Fruit fly (Drosophila melanogaster) whole organism, embryonic: ENCODE data around the gene Grik.
A peak's percentile ranks its signal among the peaks of the same experiment; 100 is the strongest.

Experiments
- Ada2b ChIP-seq: fragments of 200-800 bp; sonication (Bioruptor generic); IDR thresholded peaks from 2 replicates; pipeline ENCODE4 v1.3.6; 2022; ENCODE audit warnings: missing biosample characterization, missing genetic modification characterization
- BEAF-32 ChIP-seq: fragments of 200-800 bp; sonication (Bioruptor generic); optimal IDR thresholded peaks from 3 replicates; lab custom pipeline; 2017; ENCODE audit warnings: missing biosample characterization, missing genetic modification characterization, mild to moderate bottlenecking, moderate library complexity, missing genetic modification reagents
- BtbVII ChIP-seq: fragments of 200-800 bp; sonication (Bioruptor generic); optimal IDR thresholded peaks from 3 replicates; lab custom pipeline; 2017; ENCODE audit warnings: missing biosample characterization, mild to moderate bottlenecking, missing genetic modification characterization
- CG10431 ChIP-seq: fragments of 200-800 bp; sonication (Bioruptor generic); optimal IDR thresholded peaks from 3 replicates; lab custom pipeline; 2018; ENCODE audit warnings: missing biosample characterization, mild to moderate bottlenecking, missing genetic modification characterization
- CG11696 ChIP-seq: fragments of 200-800 bp; sonication (Bioruptor generic); IDR thresholded peaks from 2 replicates; pipeline ENCODE4 v1.3.6; 2022; ENCODE audit warnings: missing biosample characterization, missing genetic modification characterization
- CG13296 ChIP-seq: fragments of 200-800 bp; sonication (Bioruptor generic); optimal IDR thresholded peaks from 3 replicates; lab custom pipeline; 2018; ENCODE audit warnings: missing biosample characterization, mild to moderate bottlenecking, missing genetic modification characterization
- CG13775 ChIP-seq: fragments of 200-800 bp; sonication (Bioruptor generic); optimal IDR thresholded peaks from 3 replicates; lab custom pipeline; 2017; ENCODE audit warnings: missing biosample characterization, mild to moderate bottlenecking, missing genetic modification characterization
- CG14014 ChIP-seq: fragments of 200-800 bp; sonication (Bioruptor generic); IDR thresholded peaks from 2 replicates; pipeline ENCODE4 v1.3.6; 2022; ENCODE audit warnings: missing biosample characterization, missing genetic modification characterization
- CG15011 ChIP-seq: fragments of 200-800 bp; sonication (Bioruptor generic); optimal IDR thresholded peaks from 3 replicates; lab custom pipeline; 2018; ENCODE audit warnings: missing biosample characterization, mild to moderate bottlenecking, missing genetic modification characterization
- CG17612 ChIP-seq: fragments of 200-800 bp; sonication (Bioruptor generic); IDR thresholded peaks from 2 replicates; pipeline ENCODE4 v1.3.6; 2022; ENCODE audit warnings: missing biosample characterization, missing genetic modification characterization
- CG31388 ChIP-seq: fragments of 200-800 bp; sonication (Bioruptor generic); optimal IDR thresholded peaks from 2 replicates; lab custom pipeline; 2016; ENCODE audit warnings: missing biosample characterization, missing genetic modification characterization
- CG3163 ChIP-seq: fragments of 200-800 bp; sonication (Bioruptor generic); optimal IDR thresholded peaks from 3 replicates; lab custom pipeline; 2016; ENCODE audit warnings: missing biosample characterization, missing genetic modification characterization
- CG3281 ChIP-seq: fragments of 200-800 bp; sonication (Bioruptor generic); optimal IDR thresholded peaks from 3 replicates; lab custom pipeline; 2017; ENCODE audit warnings: missing biosample characterization, mild to moderate bottlenecking, missing genetic modification characterization
- CG3838 ChIP-seq: fragments of 200-800 bp; sonication (Bioruptor generic); optimal IDR thresholded peaks from 3 replicates; lab custom pipeline; 2016; ENCODE audit warnings: missing biosample characterization, missing genetic modification characterization
- CG3995 ChIP-seq: fragments of 200-800 bp; sonication (Bioruptor generic); optimal IDR thresholded peaks from 3 replicates; lab custom pipeline; 2016; ENCODE audit warnings: missing biosample characterization, missing genetic modification characterization
- CG4360 ChIP-seq: fragments of 200-800 bp; sonication (Bioruptor generic); IDR thresholded peaks from 2 replicates; pipeline ENCODE4 v1.3.6; 2022; ENCODE audit warnings: missing biosample characterization, missing genetic modification characterization
- CG8290 ChIP-seq, 3 experiments: fragments of 200-800 bp; sonication (Bioruptor generic); optimal IDR thresholded peaks; 2 replicates each; lab custom pipeline; 2016 to 2019; ENCODE audit warnings: missing biosample characterization in 3 of 3, missing genetic modification characterization in 3 of 3, mild to moderate bottlenecking in 2 of 3, moderate library complexity in 1 of 3
- CG8388 ChIP-seq: fragments of 200-800 bp; sonication (Bioruptor generic); optimal IDR thresholded peaks from 2 replicates; lab custom pipeline; 2019; ENCODE audit warnings: missing biosample characterization, mild to moderate bottlenecking, missing genetic modification characterization, moderate library complexity
- CG8944 ChIP-seq: fragments of 200-800 bp; sonication (Bioruptor generic); optimal IDR thresholded peaks from 3 replicates; lab custom pipeline; 2016; ENCODE audit warnings: missing biosample characterization, missing genetic modification characterization
- CG9609 ChIP-seq: fragments of 200-800 bp; sonication (Bioruptor generic); optimal IDR thresholded peaks from 3 replicates; lab custom pipeline; 2016; ENCODE audit warnings: missing biosample characterization, missing genetic modification characterization
- Dbx ChIP-seq: fragments of 200-800 bp; sonication (Bioruptor generic); IDR thresholded peaks from 3 replicates; pipeline ENCODE4 v1.3.6; 2022; ENCODE audit warnings: missing biosample characterization, missing genetic modification characterization
- Deaf1 ChIP-seq: fragments of 200-800 bp; optimal IDR thresholded peaks from 3 replicates; lab custom pipeline; 2019; ENCODE audit warnings: missing biosample characterization, mild to moderate bottlenecking, missing genetic modification characterization, moderate library complexity
- Fer3 ChIP-seq: fragments of 200-800 bp; sonication (Bioruptor generic); optimal IDR thresholded peaks from 2 replicates; lab custom pipeline; 2018; ENCODE audit warnings: missing biosample characterization, mild to moderate bottlenecking, missing genetic modification characterization, moderate library complexity
- Hr39 ChIP-seq: fragments of >200 bp; optimal IDR thresholded peaks from 2 replicates; lab custom pipeline; 2017
- Max ChIP-seq: fragments of 200-800 bp; sonication (Bioruptor generic); optimal IDR thresholded peaks from 2 replicates; lab custom pipeline; 2016; ENCODE audit warnings: missing biosample characterization, mild to moderate bottlenecking, missing genetic modification characterization
- Nf-YA ChIP-seq: fragments of 200-800 bp; sonication (Bioruptor generic); IDR thresholded peaks from 2 replicates; pipeline ENCODE4 v1.3.6; 2022; ENCODE audit warnings: missing biosample characterization, missing genetic modification characterization
- Nf-YC ChIP-seq: fragments of 200-800 bp; optimal IDR thresholded peaks from 3 replicates; lab custom pipeline; 2019; ENCODE audit warnings: missing biosample characterization, mild to moderate bottlenecking, missing genetic modification characterization, moderate library complexity
- Poxn ChIP-seq: fragments of 200-800 bp; sonication (Bioruptor generic); IDR thresholded peaks from 2 replicates; pipeline ENCODE4 v1.3.6; 2022; ENCODE audit warnings: missing biosample characterization, missing genetic modification characterization
- Ravus ChIP-seq: fragments of 200-800 bp; sonication (Bioruptor generic); IDR thresholded peaks from 2 replicates; pipeline ENCODE4 v1.3.6; 2022; ENCODE audit warnings: missing biosample characterization, missing genetic modification characterization
- Rx ChIP-seq: fragments of 200-800 bp; sonication (Bioruptor generic); IDR thresholded peaks from 2 replicates; pipeline ENCODE4 v1.3.6; 2022; ENCODE audit warnings: missing biosample characterization, missing genetic modification characterization
- Sox100B ChIP-seq: fragments of 200-800 bp; sonication (Bioruptor generic); optimal IDR thresholded peaks from 3 replicates; lab custom pipeline; 2018; ENCODE audit warnings: missing biosample characterization, mild to moderate bottlenecking, missing genetic modification characterization
- Vsx1 ChIP-seq: fragments of 200-800 bp; sonication (Bioruptor generic); optimal IDR thresholded peaks from 2 replicates; lab custom pipeline; 2017; ENCODE audit warnings: missing biosample characterization, mild to moderate bottlenecking, missing genetic modification characterization, missing genetic modification reagents
- Xbp1 ChIP-seq: fragments of 200-800 bp; sonication (Bioruptor generic); optimal IDR thresholded peaks from 3 replicates; lab custom pipeline; 2016; ENCODE audit warnings: missing biosample characterization, mild to moderate bottlenecking, missing genetic modification characterization
- bsh ChIP-seq, 2 experiments: fragments of 200-800 bp; sonication (Bioruptor generic); optimal IDR thresholded peaks; 2 replicates each; lab custom pipeline; 2017 to 2018; ENCODE audit warnings: mild to moderate bottlenecking in 2 of 2, missing biosample characterization in 2 of 2, missing genetic modification characterization in 2 of 2, moderate library complexity in 1 of 2
- crp ChIP-seq, 2 experiments: fragments of 200-800 bp; sonication (Bioruptor generic); optimal IDR thresholded peaks; 2 replicates in 1 of 2; 3 replicates in 1 of 2; lab custom pipeline; 2017; ENCODE audit warnings: missing biosample characterization in 2 of 2, missing genetic modification characterization in 2 of 2, mild to moderate bottlenecking in 1 of 2, moderate library complexity in 1 of 2
- da ChIP-seq: fragments of 200-800 bp; sonication (Bioruptor generic); optimal IDR thresholded peaks from 2 replicates; lab custom pipeline; 2016; ENCODE audit warnings: missing biosample characterization, missing genetic modification characterization
- dmrt99B ChIP-seq: fragments of 200-800 bp; sonication (Bioruptor generic); optimal IDR thresholded peaks from 2 replicates; lab custom pipeline; 2018; ENCODE audit warnings: missing biosample characterization, mild to moderate bottlenecking, missing genetic modification characterization, moderate library complexity
- fu2 ChIP-seq: fragments of 200-800 bp; sonication (Bioruptor generic); optimal IDR thresholded peaks from 2 replicates; lab custom pipeline; 2016; ENCODE audit warnings: missing biosample characterization, missing genetic modification characterization
- gce ChIP-seq: fragments of 200-800 bp; sonication (Bioruptor generic); IDR thresholded peaks from 3 replicates; pipeline ENCODE4 v1.3.6; 2022; ENCODE audit warnings: missing biosample characterization, missing genetic modification characterization
- jumu ChIP-seq: fragments of 200-800 bp; sonication (Bioruptor generic); optimal IDR thresholded peaks from 3 replicates; lab custom pipeline; 2016; ENCODE audit warnings: missing biosample characterization, missing genetic modification characterization
- kah ChIP-seq: fragments of 200-800 bp; sonication (Bioruptor generic); optimal IDR thresholded peaks from 2 replicates; lab custom pipeline; 2018; ENCODE audit warnings: missing biosample characterization, mild to moderate bottlenecking, missing genetic modification characterization
- lbe ChIP-seq: fragments of 200-800 bp; sonication (Bioruptor generic); optimal IDR thresholded peaks from 2 replicates; lab custom pipeline; 2016; ENCODE audit warnings: missing biosample characterization, mild to moderate bottlenecking, missing genetic modification characterization
- mld ChIP-seq: fragments of 200-800 bp; sonication (Bioruptor generic); IDR thresholded peaks from 3 replicates; pipeline ENCODE4 v1.3.6; 2022; ENCODE audit warnings: missing biosample characterization, missing genetic modification characterization; ENCODE audit not compliant: partially characterized antibody
- nmo ChIP-seq: fragments of 200-800 bp; sonication (Bioruptor generic); optimal IDR thresholded peaks from 2 replicates; lab custom pipeline; 2018; ENCODE audit warnings: missing biosample characterization, mild to moderate bottlenecking, missing genetic modification characterization, moderate library complexity
- pita ChIP-seq: fragments of 200-800 bp; sonication (Bioruptor generic); optimal IDR thresholded peaks from 2 replicates; lab custom pipeline; 2017; ENCODE audit warnings: missing biosample characterization, mild to moderate bottlenecking, missing genetic modification characterization
- salm ChIP-seq: fragments of 200-800 bp; sonication (Bioruptor generic); optimal IDR thresholded peaks from 2 replicates; lab custom pipeline; 2018; ENCODE audit warnings: missing biosample characterization, mild to moderate bottlenecking, missing genetic modification characterization
- sima ChIP-seq: fragments of 200-800 bp; sonication (Bioruptor generic); optimal IDR thresholded peaks from 2 replicates; lab custom pipeline; 2016; ENCODE audit warnings: missing biosample characterization, missing genetic modification characterization
- sna ChIP-seq: fragments of 200-800 bp; sonication (Bioruptor generic); IDR thresholded peaks from 2 replicates; pipeline ENCODE4 v1.3.6; 2022; ENCODE audit warnings: missing biosample characterization, missing genetic modification characterization; ENCODE audit not compliant: partially characterized antibody
- stwl ChIP-seq: fragments of 200-800 bp; sonication (Bioruptor generic); optimal IDR thresholded peaks from 3 replicates; lab custom pipeline; 2018; ENCODE audit warnings: missing biosample characterization, mild to moderate bottlenecking, missing genetic modification characterization, moderate library complexity
- unc-4 ChIP-seq: fragments of 200-800 bp; sonication (Bioruptor generic); IDR thresholded peaks from 2 replicates; pipeline ENCODE4 v1.3.6; 2022; ENCODE audit warnings: missing biosample characterization, missing genetic modification characterization; ENCODE audit not compliant: partially characterized antibody
- wek ChIP-seq: fragments of 200-800 bp; sonication (Bioruptor generic); optimal IDR thresholded peaks from 3 replicates; lab custom pipeline; 2018; ENCODE audit warnings: missing biosample characterization, mild to moderate bottlenecking, missing genetic modification characterization, moderate library complexity

Gene Grik

DNA sequence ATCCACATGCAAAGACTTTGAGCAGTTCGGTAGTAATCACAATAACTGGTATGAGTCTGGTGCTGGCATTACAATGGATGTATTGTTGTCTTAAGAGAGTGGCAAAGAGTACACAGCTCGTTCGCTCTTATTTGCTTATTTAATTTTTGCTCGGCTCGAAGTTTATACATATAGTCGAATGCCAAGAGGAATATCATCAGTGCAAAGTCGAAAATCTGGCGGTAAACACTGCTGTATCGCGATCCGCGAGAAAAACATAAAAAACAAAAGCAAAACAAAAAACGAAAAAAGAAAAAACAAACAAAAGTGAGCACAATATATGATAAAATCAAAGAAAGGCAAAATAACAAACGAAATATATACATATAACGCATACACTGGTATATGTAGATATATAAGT lies 12.3 kb downstream of the Grik start, which contains the start of gene hdly (continued):
- TF ChIP-seq pita (GFP tag; lab: Kevin White, UChicago) = no peak
- no peak for TF ChIP-seq mld (GFP tag; lab: Robert Waterston, UW)
- TF ChIP-seq dmrt99B (tag; lab: Kevin White, UChicago) = peak; percentile 12
- TF ChIP-seq CG13296 = peak; percentile 76
- TF ChIP-seq unc-4 = no peak
- TF ChIP-seq CG8944 (GFP tag; lab: Kevin White, UChicago) = no peak
- no peak for TF ChIP-seq nmo
- TF ChIP-seq BEAF-32 (GFP tag; lab: Kevin White, UChicago) = no peak
- no peak for TF ChIP-seq stwl
- no peak for TF ChIP-seq CG4360
- peak; percentile 34 for TF ChIP-seq Fer3 (tag; lab: Kevin White, UChicago)
- no peak for TF ChIP-seq Ada2b (GFP tag; lab: Robert Waterston, UW)
- no peak for TF ChIP-seq Nf-YC
- no peak for TF ChIP-seq jumu (GFP tag; lab: Kevin White, UChicago)
- no peak for TF ChIP-seq salm (tag; lab: Kevin White, UChicago)
- peak; percentile 91 for TF ChIP-seq CG3163 (GFP tag; lab: Kevin White, UChicago)
- no peak for TF ChIP-seq CG17612 (GFP tag; lab: Robert Waterston, UW)
- peak; percentile 59 for TF ChIP-seq BtbVII (GFP tag; lab: Kevin White, UChicago)
- TF ChIP-seq Vsx1 = peak; percentile 14
- TF ChIP-seq kah (GFP tag; lab: Kevin White, UChicago) = no peak
- TF ChIP-seq bsh (GFP tag; optimal IDR thresholded peaks at IDR 0.05; lab: Kevin White, UChicago) = peak in 1 of 2 experiments; percentile 99
- no peak for TF ChIP-seq CG9609 (GFP tag; lab: Kevin White, UChicago)
- no peak for TF ChIP-seq Poxn (GFP tag; lab: Robert Waterston, UW)
- TF ChIP-seq gce (GFP tag; lab: Robert Waterston, UW) = 0 out of 3 replicates have a peak, but pooled peaks have one; percentile 8
- peak; percentile 42 for TF ChIP-seq Deaf1
- TF ChIP-seq da = no peak
- TF ChIP-seq Max (GFP tag; lab: Kevin White, UChicago) = no peak
- peak; percentile 34 for TF ChIP-seq wek (GFP tag; lab: Kevin White, UChicago)
- no peak for TF ChIP-seq fu2
- no peak for TF ChIP-seq CG3995 (GFP tag; lab: Kevin White, UChicago)
- TF ChIP-seq CG14014 (GFP tag; lab: Robert Waterston, UW) = peak; percentile 45; the same call in 1 of the 2 replicates
- no peak for TF ChIP-seq CG31388 (GFP tag; lab: Kevin White, UChicago)
- TF ChIP-seq Nf-YA = peak; percentile 46; the same call in 1 of the 2 replicates
- TF ChIP-seq CG15011 (GFP tag; lab: Kevin White, UChicago) = no peak
- TF ChIP-seq crp (GFP tag; optimal IDR thresholded peaks at IDR 0.05; lab: Kevin White, UChicago) = no peak
- no peak for TF ChIP-seq CG8388 (GFP tag; lab: Kevin White, UChicago)
- TF ChIP-seq sima = no peak
- peak; percentile 1 for TF ChIP-seq Sox100B (GFP tag; lab: Kevin White, UChicago)
- peak; percentile 92 for TF ChIP-seq lbe (GFP tag; lab: Kevin White, UChicago)
- no peak for TF ChIP-seq CG8290 (GFP tag; optimal IDR thresholded peaks at IDR 0.05; lab: Kevin White, UChicago)
- peak in 1 of 2 experiments; percentile 56 for TF ChIP-seq CG8290 (tag; optimal IDR thresholded peaks at IDR 0.05; lab: Kevin White, UChicago)
- TF ChIP-seq Xbp1 (GFP tag; lab: Kevin White, UChicago) = no peak
- TF ChIP-seq Dbx (GFP tag; lab: Robert Waterston, UW) = 0 out of 3 replicates have a peak, but pooled peaks have one; percentile 11
- TF ChIP-seq Hr39 (lab: Kevin White, UChicago) = no peak
- TF ChIP-seq sna (GFP tag; lab: Robert Waterston, UW) = no peak
- TF ChIP-seq Rx (GFP tag; lab: Robert Waterston, UW) = no peak
- TF ChIP-seq CG11696 = no peak
- no peak for TF ChIP-seq Ravus (GFP tag; lab: Robert Waterston, UW)
- TF ChIP-seq CG3838 (GFP tag; lab: Kevin White, UChicago) = no peak
- no peak for TF ChIP-seq CG13775 (GFP tag; lab: Kevin White, UChicago)
- peak; percentile 21 for TF ChIP-seq CG3281
- no peak for TF ChIP-seq CG10431 (GFP tag; lab: Kevin White, UChicago)
